Worm (Caenorhabditis elegans) whole organism, mixed stage, embryonic: ENCODE results near the gene F58G1.7.

Source experiments
- M03D4.4 ChIP-seq: sonication (generic microtip); optimal IDR thresholded peaks from 2 replicates; lab custom pipeline; 2017; ENCODE audit warnings: mild to moderate bottlenecking, missing genetic modification characterization, missing compliant biosample characterization
- bed-3 ChIP-seq: fragments of 200-800 bp; sonication (Bioruptor generic); optimal IDR thresholded peaks from 3 replicates; lab custom pipeline; 2018; ENCODE audit warnings: mild to moderate bottlenecking, missing genetic modification characterization, moderate library complexity, missing compliant biosample characterization
- blmp-1 ChIP-seq: fragments of 150-350 bp; optimal IDR thresholded peaks from 2 replicates; lab custom pipeline; 2014; ENCODE audit warnings: missing biosample characterization, missing genetic modification characterization
- ceh-39 ChIP-seq: fragments of 150-350 bp; optimal IDR thresholded peaks from 2 replicates; lab custom pipeline; 2014; ENCODE audit warnings: missing biosample characterization, missing genetic modification characterization
- ceh-43 ChIP-seq: fragments of 200-800 bp; sonication (Bioruptor generic); optimal IDR thresholded peaks from 2 replicates; lab custom pipeline; 2018; ENCODE audit warnings: mild to moderate bottlenecking, missing genetic modification characterization, moderate library complexity, missing compliant biosample characterization
- ceh-83 ChIP-seq: fragments of 200-800 bp; sonication (Bioruptor generic); optimal IDR thresholded peaks from 2 replicates; lab custom pipeline; 2018; ENCODE audit warnings: mild to moderate bottlenecking, missing genetic modification characterization, missing compliant biosample characterization
- ces-1 ChIP-seq: fragments of 150-350 bp; optimal IDR thresholded peaks from 2 replicates; lab custom pipeline; 2014; ENCODE audit warnings: missing biosample characterization, missing genetic modification reagents, missing genetic modification characterization
- cnd-1 ChIP-seq: fragments of 200-800 bp; sonication (Bioruptor generic); optimal IDR thresholded peaks from 2 replicates; lab custom pipeline; 2018; ENCODE audit warnings: mild to moderate bottlenecking, missing genetic modification characterization, missing compliant biosample characterization
- drap-1 ChIP-seq: fragments of 200-800 bp; sonication (Bioruptor generic); optimal IDR thresholded peaks from 3 replicates; lab custom pipeline; 2018; ENCODE audit warnings: mild to moderate bottlenecking, missing genetic modification characterization, missing compliant biosample characterization
- elt-1 ChIP-seq: sonication (generic microtip); optimal IDR thresholded peaks from 2 replicates; lab custom pipeline; 2017; ENCODE audit warnings: missing genetic modification characterization, mild to moderate bottlenecking, missing compliant biosample characterization, antibody characterized with exemption, moderate library complexity, borderline replicate concordance; ENCODE audit not compliant: insufficient read depth
- elt-3 ChIP-seq: fragments of 150-350 bp; optimal IDR thresholded peaks from 2 replicates; lab custom pipeline; 2014; ENCODE audit warnings: missing biosample characterization, missing genetic modification characterization
- flh-1 ChIP-seq: fragments of 200-800 bp; sonication (Bioruptor generic); optimal IDR thresholded peaks from 2 replicates; lab custom pipeline; 2018; ENCODE audit warnings: mild to moderate bottlenecking, missing genetic modification characterization, moderate library complexity, missing compliant biosample characterization
- ham-2 ChIP-seq: fragments of 200-800 bp; sonication (Bioruptor generic); optimal IDR thresholded peaks from 2 replicates; lab custom pipeline; 2018; ENCODE audit warnings: mild to moderate bottlenecking, missing genetic modification characterization, missing compliant biosample characterization
- hlh-1 ChIP-seq: fragments of 150-350 bp; optimal IDR thresholded peaks from 2 replicates; lab custom pipeline; 2014; ENCODE audit warnings: missing biosample characterization, missing genetic modification reagents, missing genetic modification characterization
- lin-13 ChIP-seq: fragments of 150-350 bp; optimal IDR thresholded peaks from 2 replicates; lab custom pipeline; 2014; ENCODE audit warnings: missing biosample characterization, missing genetic modification characterization
- lin-32 ChIP-seq: fragments of 200-800 bp; sonication (Bioruptor generic); optimal IDR thresholded peaks from 2 replicates; lab custom pipeline; 2018; ENCODE audit warnings: mild to moderate bottlenecking, missing genetic modification characterization, missing compliant biosample characterization
- lsy-2 ChIP-seq: fragments of 150-350 bp; optimal IDR thresholded peaks from 2 replicates; lab custom pipeline; 2014; ENCODE audit warnings: missing biosample characterization, missing genetic modification characterization
- mab-5 ChIP-seq: fragments of 150-350 bp; optimal IDR thresholded peaks from 2 replicates; lab custom pipeline; 2014; ENCODE audit warnings: missing biosample characterization, missing genetic modification characterization
- mep-1 ChIP-seq: fragments of 150-350 bp; optimal IDR thresholded peaks from 2 replicates; lab custom pipeline; 2017; ENCODE audit warnings: missing biosample characterization, missing genetic modification reagents, missing genetic modification characterization, inconsistent platforms
- mls-2 ChIP-seq: sonication (generic microtip); optimal IDR thresholded peaks from 2 replicates; lab custom pipeline; 2016; ENCODE audit warnings: mild to moderate bottlenecking, missing genetic modification characterization, moderate library complexity, missing compliant biosample characterization
- nhr-12 ChIP-seq: fragments of 150-350 bp; optimal IDR thresholded peaks from 2 replicates; lab custom pipeline; 2014; ENCODE audit warnings: missing biosample characterization, missing genetic modification characterization
- nhr-2 ChIP-seq: fragments of 150-350 bp; optimal IDR thresholded peaks from 2 replicates; lab custom pipeline; 2014; ENCODE audit warnings: missing biosample characterization, missing genetic modification characterization
- nhr-237 ChIP-seq: fragments of 150-350 bp; optimal IDR thresholded peaks from 2 replicates; lab custom pipeline; 2014; ENCODE audit warnings: missing biosample characterization, missing genetic modification characterization
- nhr-28 ChIP-seq: fragments of 150-350 bp; optimal IDR thresholded peaks from 2 replicates; lab custom pipeline; 2014; ENCODE audit warnings: missing biosample characterization, missing genetic modification characterization
- nhr-76 ChIP-seq: sonication (generic microtip); optimal IDR thresholded peaks from 2 replicates; lab custom pipeline; 2017; ENCODE audit warnings: missing biosample characterization, missing genetic modification characterization
- pha-4 ChIP-seq: fragments of 150-350 bp; optimal IDR thresholded peaks from 2 replicates; lab custom pipeline; 2018; ENCODE audit warnings: missing biosample characterization, missing genetic modification reagents, missing genetic modification characterization
- sem-2 ChIP-seq: fragments of 200-800 bp; sonication (Bioruptor generic); optimal IDR thresholded peaks from 2 replicates; lab custom pipeline; 2018; ENCODE audit warnings: mild to moderate bottlenecking, missing genetic modification characterization, missing compliant biosample characterization
- snpc-4 ChIP-seq: fragments of 150-350 bp; optimal IDR thresholded peaks from 2 replicates; lab custom pipeline; 2014; ENCODE audit warnings: missing biosample characterization, missing genetic modification characterization
- sptf-1 ChIP-seq: sonication (generic microtip); optimal IDR thresholded peaks from 2 replicates; lab custom pipeline; 2017; ENCODE audit warnings: mild to moderate bottlenecking, missing genetic modification characterization, moderate library complexity, missing compliant biosample characterization
- tbx-8 ChIP-seq: fragments of 200-800 bp; sonication (Bioruptor generic); optimal IDR thresholded peaks from 2 replicates; lab custom pipeline; 2018; ENCODE audit warnings: mild to moderate bottlenecking, missing genetic modification characterization, moderate library complexity, missing compliant biosample characterization
- unc-120 ChIP-seq: sonication (generic microtip); optimal IDR thresholded peaks from 2 replicates; lab custom pipeline; 2017; ENCODE audit warnings: missing genetic modification characterization, missing compliant biosample characterization; ENCODE audit not compliant: poor library complexity, severe bottlenecking
- unc-39 ChIP-seq: fragments of 150-350 bp; optimal IDR thresholded peaks from 2 replicates; lab custom pipeline; 2014; ENCODE audit warnings: missing biosample characterization, missing genetic modification characterization
- unc-62 ChIP-seq: fragments of 150-350 bp; optimal IDR thresholded peaks from 2 replicates; lab custom pipeline; 2014; ENCODE audit warnings: missing biosample characterization, missing genetic modification reagents, missing genetic modification characterization
- zip-8 ChIP-seq: fragments of 150-350 bp; optimal IDR thresholded peaks from 2 replicates; lab custom pipeline; 2014; ENCODE audit warnings: missing biosample characterization, missing genetic modification characterization
- ztf-11 ChIP-seq: fragments of 150-350 bp; optimal IDR thresholded peaks from 2 replicates; lab custom pipeline; 2014; ENCODE audit warnings: missing biosample characterization, missing genetic modification characterization

Gene F58G1.7

DNA sequence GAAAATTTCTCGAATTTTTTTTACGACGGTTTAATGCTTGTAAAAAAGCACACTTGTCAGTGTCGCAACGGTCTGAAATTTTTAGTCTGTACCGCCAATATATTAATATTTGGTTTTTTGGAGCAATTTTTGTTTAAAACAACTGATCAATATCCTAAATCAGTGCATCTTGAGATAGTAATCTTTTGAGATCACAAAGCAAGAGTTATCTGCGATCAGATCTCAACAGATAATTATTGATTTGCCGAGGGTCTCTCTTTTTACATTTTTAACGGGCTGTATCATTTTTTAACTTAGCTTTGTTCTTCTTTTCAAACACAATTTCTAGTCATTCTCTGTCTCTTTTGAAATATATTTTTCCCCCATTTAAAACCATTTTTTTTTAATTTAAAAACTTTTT, 17.1 kb upstream of the F58G1.7 start:
- no peak for TF ChIP-seq M03D4.4 (tag; lab: Kevin White, UChicago)
- no peak for TF ChIP-seq lin-13 (tag; lab: Kevin White, UChicago)
- TF ChIP-seq sem-2: no peak
- TF ChIP-seq elt-1 (tag; lab: Kevin White, UChicago): peak; percentile 90

DNA sequence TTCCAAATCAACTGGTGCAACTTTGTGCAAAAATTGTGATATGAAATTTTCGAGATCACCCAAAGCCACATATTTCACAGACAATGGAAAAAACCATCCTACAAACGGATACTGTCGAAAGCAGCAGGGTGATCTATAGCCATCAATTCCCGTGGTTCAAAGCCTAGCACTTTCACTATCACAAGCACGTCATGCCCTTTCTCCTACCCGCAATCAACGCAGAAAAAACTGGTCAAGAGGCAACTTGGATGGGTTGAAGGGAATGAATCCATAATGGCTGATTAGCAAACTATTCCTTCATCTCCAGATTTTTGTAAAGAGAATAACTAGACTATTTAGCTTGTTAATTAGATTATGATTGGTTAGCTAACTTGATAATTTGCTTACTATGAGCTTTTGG, 13.7 kb upstream of the F58G1.7 start:
- TF ChIP-seq blmp-1 (tag; lab: Kevin White, UChicago) (no peak), tbx-8 (GFP tag; lab: Kevin White, UChicago) (no peak)

ce11 chrII:12961293-12961692, 13.2 kb upstream of the F58G1.7 start:
- no peak for TF ChIP-seq lin-13 (tag; lab: Kevin White, UChicago)

- TF ChIP-seq lin-13 (tag; lab: Kevin White, UChicago) (no peak), ham-2 (GFP tag; lab: Kevin White, UChicago) (peak; percentile 81), snpc-4 (tag; lab: Kevin White, UChicago) (no peak)
- TF ChIP-seq, all 35 proteins: peak for 1
Observed at ce11 chrII:12960206-12960605, 12.1 kb upstream of the F58G1.7 start.

- TF ChIP-seq bed-3 (no peak), cnd-1 (tag; lab: Kevin White, UChicago) (no peak), tbx-8 (GFP tag; lab: Kevin White, UChicago) (no peak), ham-2 (GFP tag; lab: Kevin White, UChicago) (no peak), mls-2 (tag; lab: Kevin White, UChicago) (no peak), lin-13 (tag; lab: Kevin White, UChicago) (no peak), ceh-43 (GFP tag; lab: Kevin White, UChicago) (no peak), nhr-12 (tag; lab: Kevin White, UChicago) (no peak), ces-1 (GFP tag; lab: Kevin White, UChicago) (no peak), hlh-1 (no peak), snpc-4 (tag; lab: Kevin White, UChicago) (no peak), blmp-1 (tag; lab: Kevin White, UChicago) (no peak), elt-3 (tag; lab: Kevin White, UChicago) (no peak), ceh-83 (GFP tag; lab: Kevin White, UChicago) (no peak)
Observed at ce11 chrII:12954670-12955069, 6.6 kb upstream of the F58G1.7 start, which contains the start of the genes Y38F1A.1 and Y38F1A.2. TSS of gene Y38F1A.1 (minus strand) at chrII:12954770. TSS of gene Y38F1A.2 (plus strand) at chrII:12954958.

- TF ChIP-seq ztf-11 (tag; lab: Kevin White, UChicago): no peak
- peak; percentile 24 for TF ChIP-seq lsy-2 (tag; lab: Kevin White, UChicago)
- TF ChIP-seq bed-3: no peak
- no peak for TF ChIP-seq nhr-28 (tag; lab: Kevin White, UChicago)
- TF ChIP-seq pha-4 (tag; lab: Kevin White, UChicago): peak; percentile 61
- peak; percentile 34 for TF ChIP-seq unc-62 (GFP tag; lab: Kevin White, UChicago)
- no peak for TF ChIP-seq sptf-1
- no peak for TF ChIP-seq zip-8 (tag; lab: Kevin White, UChicago)
- no peak for TF ChIP-seq lin-32
- no peak for TF ChIP-seq tbx-8 (GFP tag; lab: Kevin White, UChicago)
- TF ChIP-seq nhr-237 (tag; lab: Kevin White, UChicago): no peak
- no peak for TF ChIP-seq nhr-76
- no peak for TF ChIP-seq ceh-83 (GFP tag; lab: Kevin White, UChicago)
- TF ChIP-seq drap-1 (GFP tag; lab: Kevin White, UChicago): no peak
- TF ChIP-seq mab-5 (tag; lab: Kevin White, UChicago): no peak
- no peak for TF ChIP-seq flh-1 (GFP tag; lab: Kevin White, UChicago)
- peak; percentile 54 for TF ChIP-seq unc-120 (tag; lab: Kevin White, UChicago)
- TF ChIP-seq hlh-1: peak; percentile 1
- no peak for TF ChIP-seq snpc-4 (tag; lab: Kevin White, UChicago)
- peak; percentile 77 for TF ChIP-seq ham-2 (GFP tag; lab: Kevin White, UChicago)
- peak; percentile 24 for TF ChIP-seq elt-1 (tag; lab: Kevin White, UChicago)
- no peak for TF ChIP-seq elt-3 (tag; lab: Kevin White, UChicago)
- TF ChIP-seq ceh-43 (GFP tag; lab: Kevin White, UChicago): no peak
- no peak for TF ChIP-seq nhr-2
- TF ChIP-seq cnd-1 (tag; lab: Kevin White, UChicago): no peak
- no peak for TF ChIP-seq sem-2
- TF ChIP-seq M03D4.4 (tag; lab: Kevin White, UChicago): no peak
- TF ChIP-seq mls-2 (tag; lab: Kevin White, UChicago): no peak
- no peak for TF ChIP-seq ceh-39 (tag; lab: Kevin White, UChicago)
- TF ChIP-seq nhr-12 (tag; lab: Kevin White, UChicago): no peak
- no peak for TF ChIP-seq mep-1
- TF ChIP-seq lin-13 (tag; lab: Kevin White, UChicago): no peak
- no peak for TF ChIP-seq unc-39
- TF ChIP-seq ces-1 (GFP tag; lab: Kevin White, UChicago): peak; percentile 52
- no peak for TF ChIP-seq blmp-1 (tag; lab: Kevin White, UChicago)
Observed at ce11 chrII:12953297-12953696, 5.2 kb upstream of the F58G1.7 start.
